Fruit fly (Drosophila melanogaster) whole organism, embryonic: ENCODE measurements around the gene RpL24-like.

Experiments used
- Ada2b ChIP-seq: fragments of 200-800 bp; sonication (Bioruptor generic); IDR thresholded peaks from 2 replicates; pipeline ENCODE4 v1.3.6; 2022; ENCODE audit warnings: missing biosample characterization, missing genetic modification characterization
- Atf-2 ChIP-seq: fragments of 200-800 bp; sonication (Bioruptor generic); optimal IDR thresholded peaks from 2 replicates; lab custom pipeline; 2016; ENCODE audit warnings: missing biosample characterization, missing genetic modification characterization
- B-H1 ChIP-seq: fragments of 200-800 bp; sonication (Bioruptor generic); IDR thresholded peaks from 3 replicates; pipeline ENCODE4 v1.3.6; 2022; ENCODE audit warnings: missing biosample characterization, missing genetic modification characterization
- BEAF-32 ChIP-seq: fragments of 200-800 bp; sonication (Bioruptor generic); optimal IDR thresholded peaks from 3 replicates; lab custom pipeline; 2017; ENCODE audit warnings: missing biosample characterization, missing genetic modification characterization, mild to moderate bottlenecking, moderate library complexity, missing genetic modification reagents
- CG10209 ChIP-seq: fragments of 200-800 bp; sonication (Bioruptor generic); optimal IDR thresholded peaks from 3 replicates; lab custom pipeline; 2017; ENCODE audit warnings: missing biosample characterization, mild to moderate bottlenecking, missing genetic modification characterization, missing genetic modification reagents
- CG10462 ChIP-seq: fragments of 200-800 bp; sonication (Bioruptor generic); optimal IDR thresholded peaks from 2 replicates; lab custom pipeline; 2016; ENCODE audit warnings: missing biosample characterization, missing genetic modification characterization
- CG12104 ChIP-seq: fragments of 200-800 bp; sonication (Bioruptor generic); optimal IDR thresholded peaks from 3 replicates; lab custom pipeline; 2016; ENCODE audit warnings: missing biosample characterization, missing genetic modification characterization
- CG14441 ChIP-seq: fragments of 200-800 bp; sonication (Bioruptor generic); IDR thresholded peaks from 2 replicates; pipeline ENCODE4 v1.3.6; 2022; ENCODE audit warnings: missing biosample characterization, missing genetic modification characterization
- CG15269 ChIP-seq: fragments of 200-800 bp; sonication (Bioruptor generic); optimal IDR thresholded peaks from 2 replicates; lab custom pipeline; 2018; ENCODE audit warnings: missing biosample characterization, mild to moderate bottlenecking, missing genetic modification characterization, moderate library complexity
- CG1529 ChIP-seq: fragments of 200-800 bp; sonication (Bioruptor generic); optimal IDR thresholded peaks from 3 replicates; lab custom pipeline; 2018; ENCODE audit warnings: missing biosample characterization, missing genetic modification characterization
- CG15479 ChIP-seq: fragments of 200-800 bp; sonication (Bioruptor generic); optimal IDR thresholded peaks from 3 replicates; lab custom pipeline; 2019; ENCODE audit warnings: missing biosample characterization, mild to moderate bottlenecking, missing genetic modification characterization, moderate library complexity
- CG17385 ChIP-seq: fragments of 200-800 bp; sonication (Bioruptor generic); optimal IDR thresholded peaks from 3 replicates; lab custom pipeline; 2018; ENCODE audit warnings: missing biosample characterization, mild to moderate bottlenecking, missing genetic modification characterization
- CG2889 ChIP-seq: fragments of 200-800 bp; sonication (Bioruptor generic); IDR thresholded peaks from 3 replicates; pipeline ENCODE4 v1.3.6; 2022; ENCODE audit warnings: missing biosample characterization, missing genetic modification characterization
- CG34224 ChIP-seq: fragments of 200-800 bp; sonication (Bioruptor generic); IDR thresholded peaks from 3 replicates; pipeline ENCODE4 v1.3.6; 2022; ENCODE audit warnings: missing biosample characterization, missing genetic modification characterization; ENCODE audit not compliant: partially characterized antibody
- CG34376 ChIP-seq: fragments of 200-800 bp; sonication (Bioruptor generic); optimal IDR thresholded peaks from 2 replicates; lab custom pipeline; 2018; ENCODE audit warnings: missing biosample characterization, mild to moderate bottlenecking, missing genetic modification characterization
- CG3726 ChIP-seq: fragments of 200-800 bp; sonication (Bioruptor generic); IDR thresholded peaks from 3 replicates; pipeline ENCODE4, ENCODE4 v1.3.6; 2022; ENCODE audit warnings: missing biosample characterization, missing genetic modification characterization
- CG4617 ChIP-seq: fragments of 200-800 bp; sonication (Bioruptor generic); optimal IDR thresholded peaks from 3 replicates; lab custom pipeline; 2016; ENCODE audit warnings: missing biosample characterization, missing genetic modification characterization, borderline replicate concordance
- CG6175 ChIP-seq: fragments of 200-800 bp; sonication (Bioruptor generic); IDR thresholded peaks from 3 replicates; pipeline ENCODE4 v1.3.6; 2022; ENCODE audit warnings: missing biosample characterization, missing genetic modification characterization
- CG6654 ChIP-seq: fragments of 200-800 bp; sonication (Bioruptor generic); optimal IDR thresholded peaks from 2 replicates; lab custom pipeline; 2017; ENCODE audit warnings: missing biosample characterization, mild to moderate bottlenecking, missing genetic modification characterization
- CG7357 ChIP-seq: fragments of 200-800 bp; sonication (Bioruptor generic); IDR thresholded peaks from 3 replicates; pipeline ENCODE4 v1.3.6; 2022; ENCODE audit warnings: missing biosample characterization, missing genetic modification characterization
- CG7839 ChIP-seq: fragments of 200-800 bp; sonication (Bioruptor generic); optimal IDR thresholded peaks from 3 replicates; lab custom pipeline; 2018; ENCODE audit warnings: missing biosample characterization, mild to moderate bottlenecking, missing genetic modification characterization, moderate library complexity
- CG8765 ChIP-seq: fragments of 200-800 bp; sonication (Bioruptor generic); IDR thresholded peaks from 2 replicates; pipeline ENCODE4 v1.3.6; 2022; ENCODE audit warnings: missing biosample characterization, missing genetic modification characterization
- CG9437 ChIP-seq: fragments of 200-800 bp; sonication (Bioruptor generic); optimal IDR thresholded peaks from 2 replicates; lab custom pipeline; 2018; ENCODE audit warnings: missing biosample characterization, mild to moderate bottlenecking, missing genetic modification characterization
- CG9727 ChIP-seq: fragments of 200-800 bp; sonication (Bioruptor generic); optimal IDR thresholded peaks from 3 replicates; lab custom pipeline; 2017; ENCODE audit warnings: missing biosample characterization, mild to moderate bottlenecking, missing genetic modification characterization
- CG9932 ChIP-seq: fragments of 200-800 bp; sonication (Bioruptor generic); IDR thresholded peaks from 2 replicates; pipeline ENCODE4 v1.3.6; 2022; ENCODE audit warnings: missing biosample characterization, missing genetic modification characterization
- CHES-1-like ChIP-seq: fragments of 200-800 bp; sonication (Bioruptor generic); optimal IDR thresholded peaks from 2 replicates; lab custom pipeline; 2016; ENCODE audit warnings: missing biosample characterization, missing genetic modification characterization
- Eip74EF ChIP-seq, 2 experiments: fragments of 200-800 bp in 1 of 2; fragments of >200 bp in 1 of 2; sonication (Bioruptor generic) in 1 of 2; optimal IDR thresholded peaks; 2 replicates each; lab custom pipeline; 2017 to 2019; ENCODE audit warnings: missing biosample characterization in 2 of 2, missing genetic modification characterization in 2 of 2, mild to moderate bottlenecking in 1 of 2, moderate library complexity in 1 of 2
- Fer1 ChIP-seq: fragments of 200-800 bp; sonication (Bioruptor generic); optimal IDR thresholded peaks from 2 replicates; lab custom pipeline; 2017; ENCODE audit warnings: missing biosample characterization, mild to moderate bottlenecking, missing genetic modification characterization
- HLH54F ChIP-seq: fragments of 200-800 bp; sonication (Bioruptor generic); optimal IDR thresholded peaks from 3 replicates; lab custom pipeline; 2016; ENCODE audit warnings: missing biosample characterization, missing genetic modification characterization
- Hand ChIP-seq: fragments of 200-800 bp; sonication (Bioruptor generic); optimal IDR thresholded peaks from 2 replicates; lab custom pipeline; 2017; ENCODE audit warnings: mild to moderate bottlenecking, missing biosample characterization, missing genetic modification reagents, missing genetic modification characterization
- Hey ChIP-seq: fragments of 200-800 bp; sonication (Bioruptor generic); optimal IDR thresholded peaks from 3 replicates; lab custom pipeline; 2018; ENCODE audit warnings: missing biosample characterization, mild to moderate bottlenecking, missing genetic modification characterization
- Lpt ChIP-seq: fragments of >200 bp; optimal IDR thresholded peaks from 2 replicates; lab custom pipeline; 2018; ENCODE audit warnings: missing biosample characterization, missing genetic modification characterization
- MESR4 ChIP-seq: fragments of 200-800 bp; sonication (Bioruptor generic); optimal IDR thresholded peaks from 2 replicates; lab custom pipeline; 2018; ENCODE audit warnings: missing biosample characterization, mild to moderate bottlenecking, missing genetic modification characterization, moderate library complexity
- Max ChIP-seq: fragments of 200-800 bp; sonication (Bioruptor generic); optimal IDR thresholded peaks from 2 replicates; lab custom pipeline; 2016; ENCODE audit warnings: missing biosample characterization, mild to moderate bottlenecking, missing genetic modification characterization
- ab ChIP-seq: fragments of 200-800 bp; sonication (Bioruptor generic); optimal IDR thresholded peaks from 2 replicates; lab custom pipeline; 2016; ENCODE audit warnings: missing biosample characterization, missing genetic modification characterization
- al ChIP-seq: fragments of 200-800 bp; sonication (Bioruptor generic); IDR thresholded peaks from 2 replicates; pipeline ENCODE4 v1.3.6; 2022; ENCODE audit warnings: missing biosample characterization, missing genetic modification characterization
- az2 ChIP-seq: fragments of 200-800 bp; sonication (Bioruptor generic); optimal IDR thresholded peaks from 3 replicates; lab custom pipeline; 2016; ENCODE audit warnings: missing biosample characterization, missing genetic modification characterization
- bab2 ChIP-seq: fragments of 200-800 bp; sonication (Bioruptor generic); optimal IDR thresholded peaks from 2 replicates; lab custom pipeline; 2016; ENCODE audit warnings: missing biosample characterization, missing genetic modification characterization
- bowl ChIP-seq: fragments of 200-800 bp; sonication (Bioruptor generic); IDR thresholded peaks from 2 replicates; pipeline ENCODE4 v1.3.6; 2022; ENCODE audit warnings: missing biosample characterization, missing genetic modification characterization
- gem ChIP-seq: fragments of 200-800 bp; sonication (Bioruptor generic); optimal IDR thresholded peaks from 2 replicates; lab custom pipeline; 2019; ENCODE audit warnings: missing biosample characterization, mild to moderate bottlenecking, missing genetic modification characterization, moderate library complexity
- grau ChIP-seq: fragments of 200-800 bp; optimal IDR thresholded peaks from 3 replicates; lab custom pipeline; 2019; ENCODE audit warnings: missing biosample characterization, mild to moderate bottlenecking, missing genetic modification characterization, moderate library complexity
- h ChIP-seq: fragments of >200 bp; optimal IDR thresholded peaks from 2 replicates; lab custom pipeline; 2017
- jigr1 ChIP-seq: fragments of 200-800 bp; sonication (Bioruptor generic); IDR thresholded peaks from 3 replicates; pipeline ENCODE4 v1.3.6; 2022; ENCODE audit warnings: missing biosample characterization, missing genetic modification characterization
- knrl ChIP-seq: fragments of 200-800 bp; sonication (Bioruptor generic); IDR thresholded peaks from 3 replicates; pipeline ENCODE4 v1.3.6; 2022; ENCODE audit warnings: missing biosample characterization, missing genetic modification characterization; ENCODE audit not compliant: partially characterized antibody
- lab ChIP-seq: fragments of 200-800 bp; sonication (Bioruptor generic); optimal IDR thresholded peaks from 3 replicates; lab custom pipeline; 2017; ENCODE audit warnings: missing biosample characterization, missing genetic modification characterization, mild to moderate bottlenecking, moderate library complexity, missing genetic modification reagents
- lola ChIP-seq, 3 experiments: fragments of >200 bp in 2 of 3; fragments of 200-800 bp in 1 of 3; sonication (Bioruptor generic) in 1 of 3; optimal IDR thresholded peaks; 2 replicates each; lab custom pipeline; 2017 to 2019; ENCODE audit warnings: missing biosample characterization in 3 of 3, missing genetic modification characterization in 3 of 3, mild to moderate bottlenecking in 1 of 3, moderate library complexity in 1 of 3
- pnt ChIP-seq: fragments of 200-800 bp; sonication (Bioruptor generic); optimal IDR thresholded peaks from 3 replicates; lab custom pipeline; 2016; ENCODE audit warnings: missing biosample characterization, missing genetic modification characterization
- sens ChIP-seq: fragments of 200-800 bp; sonication (Bioruptor generic); peaks from one replicate; lab custom pipeline; 2016; ENCODE audit warnings: missing biosample characterization, missing genetic modification characterization
- wor ChIP-seq: fragments of 200-800 bp; sonication (Bioruptor generic); IDR thresholded peaks from 2 replicates; pipeline ENCODE4 v1.3.6; 2022; ENCODE audit warnings: missing biosample characterization, missing genetic modification characterization

The RpL24-like gene

dm6 chr3R:11435537-11436234 lies 4.3 kb upstream of the RpL24-like start, which contains the start of the genes Exd2 and CG5281 (continued):
- TF ChIP-seq bab2 (GFP tag; lab: Kevin White, UChicago) (peak; percentile 40), CG17385 (GFP tag; lab: Kevin White, UChicago) (peak; percentile 62), CG6175 (GFP tag; lab: Robert Waterston, UW) (no peak), CG7839 (peak; percentile 43), B-H1 (GFP tag; lab: Robert Waterston, UW) (no peak), grau (tag; lab: Kevin White, UChicago) (peak; percentile 68), BEAF-32 (GFP tag; lab: Kevin White, UChicago) (peak; percentile 63), Hey (peak; percentile 21), CG10209 (GFP tag; lab: Kevin White, UChicago) (peak; percentile 42), CG34376 (GFP tag; lab: Kevin White, UChicago) (peak; percentile 24), MESR4 (GFP tag; lab: Kevin White, UChicago) (peak; percentile 43), Ada2b (GFP tag; lab: Robert Waterston, UW) (0 out of 2 replicates have a peak, but pooled peaks have one; percentile 5), CG15269 (peak; percentile 67), Atf-2 (GFP tag; lab: Kevin White, UChicago) (peak; percentile 48), lola (GFP tag; optimal IDR thresholded peaks at IDR 0.05; lab: Kevin White, UChicago) (peak in 1 of 3 experiments; percentile 46), Lpt (GFP tag; lab: Kevin White, UChicago) (no peak), CG3726 (no peak), HLH54F (peak; percentile 55), Eip74EF (GFP tag; optimal IDR thresholded peaks at IDR 0.05; lab: Kevin White, UChicago) (no peak), Max (peak; percentile 56), CG7357 (no peak), CG6654 (GFP tag; lab: Kevin White, UChicago) (no peak), ab (GFP tag; lab: Kevin White, UChicago) (no peak), jigr1 (GFP tag; lab: Robert Waterston, UW) (no peak), CG8765 (no peak), al (GFP tag; lab: Robert Waterston, UW) (no peak), CG15479 (no peak), CHES-1-like (GFP tag; lab: Kevin White, UChicago) (peak; percentile 45), CG14441 (no peak), CG10462 (GFP tag; lab: Kevin White, UChicago) (peak; percentile 77), CG2889 (GFP tag; lab: Robert Waterston, UW) (no peak), CG4617 (peak; percentile 74), CG1529 (peak; percentile 22), CG9727 (GFP tag; lab: Kevin White, UChicago) (peak; percentile 49), CG9437 (peak; percentile 21), sens (peak; percentile 94), Fer1 (GFP tag; lab: Kevin White, UChicago) (peak; percentile 63), Hand (GFP tag; lab: Kevin White, UChicago) (no peak), CG34224 (peak; percentile 55; the same call in 1 of the 3 replicates), CG12104 (GFP tag; lab: Kevin White, UChicago) (no peak), wor (no peak), lab (GFP tag; lab: Kevin White, UChicago) (no peak), gem (no peak), knrl (GFP tag; lab: Robert Waterston, UW) (peak; percentile 55), pnt (GFP tag; lab: Kevin White, UChicago) (peak; percentile 13), h (lab: Kevin White, UChicago) (no peak), bowl (no peak), az2 (GFP tag; lab: Kevin White, UChicago) (peak; percentile 26), CG9932 (GFP tag; lab: Robert Waterston, UW) (peak; percentile 56)
